Comparison of ENCODE assay signal across 1 fruit fly cellular context in genomic region chr2L:17449608-17450504, dm6.
TF ChIP-seq lines count a peak whose summit lies in the region.

dl (minus strand) TSS chr2L:17450364.

TF ChIP-seq in whole organism, embryonic, 481 proteins besides CTCF, POLR2A, EP300 and RAD21 (continued from another document):
- TF ChIP-seq CG3995 (GFP tag; optimal IDR thresholded peaks at IDR 0.05; lab: Kevin White, UChicago) (no peak), Dfd (GFP tag; optimal IDR thresholded peaks at IDR 0.05; lab: Kevin White, UChicago) (no peak), CG2678 (tag; optimal IDR thresholded peaks at IDR 0.05; lab: Kevin White, UChicago) (no peak), salm (tag; optimal IDR thresholded peaks at IDR 0.05; lab: Kevin White, UChicago) (no peak), Xbp1 (GFP tag; optimal IDR thresholded peaks at IDR 0.05; lab: Kevin White, UChicago) (no peak), Oli (tag; optimal IDR thresholded peaks at IDR 0.05; lab: Kevin White, UChicago) (no peak), dimm (GFP tag; IDR thresholded peaks at IDR 0.05; lab: Robert Waterston, UW) (no peak), CG8924 (tag; optimal IDR thresholded peaks at IDR 0.05; lab: Kevin White, UChicago) (no peak), row (GFP tag; IDR thresholded peaks at IDR 0.05; lab: Robert Waterston, UW) (peak; percentile 55; the same call in 2 of the 3 replicates), CG9876 (GFP tag; optimal IDR thresholded peaks at IDR 0.05; lab: Kevin White, UChicago) (no peak), Xrp1 (GFP tag; IDR thresholded peaks at IDR 0.05; lab: Robert Waterston, UW) (no peak), Bgb (GFP tag; IDR thresholded peaks at IDR 0.05; lab: Robert Waterston, UW; ENCODE audit: partially characterized antibody) (peak; percentile 36; the same call in 1 of the 2 replicates)
